Worm (Caenorhabditis elegans): ENCODE data around the gene hhat-2.

The hhat-2 gene

DNA sequence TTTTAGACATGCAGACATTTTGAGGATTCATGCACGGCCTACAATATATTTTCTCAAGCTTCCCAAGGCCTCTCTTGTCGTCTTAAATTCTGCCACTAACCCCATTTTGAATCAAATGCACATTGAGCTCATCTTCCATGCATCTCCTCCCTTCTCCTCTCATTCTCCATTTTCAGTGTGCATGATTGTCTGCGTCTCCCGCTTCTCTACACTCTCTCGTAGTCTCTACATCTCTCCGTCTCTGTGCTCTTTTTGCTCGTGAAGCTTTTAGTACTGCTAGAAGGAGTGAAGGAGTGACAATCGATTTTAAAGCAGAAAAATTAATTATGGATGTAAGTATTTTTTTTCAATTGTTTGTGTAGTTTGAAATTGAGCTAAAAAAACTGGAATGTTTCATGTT, 8.0 kb upstream of the hhat-2 start, which contains the start of gene Y57G11C.22:
Y57G11C.22 (plus strand) TSS at position 327 of the 400 bp plus-strand sequence.
- TF ChIP-seq unc-86 (tag; optimal IDR thresholded peaks at IDR 0.05) (peak; percentile 63), dpl-1 (GFP tag; optimal IDR thresholded peaks at IDR 0.05) (peak in 1 of 3 experiments; percentile 26), sox-4 (tag; optimal IDR thresholded peaks at IDR 0.05) (peak; percentile 14), pax-3 (tag; optimal IDR thresholded peaks at IDR 0.05) (peak; percentile 5), pqm-1 (tag; optimal IDR thresholded peaks at IDR 0.05) (no peak), dsc-1 (tag; optimal IDR thresholded peaks at IDR 0.05) (peak; percentile 79), ceh-82 (tag; optimal IDR thresholded peaks at IDR 0.05) (peak; percentile 16 to 66 (median 27)), nhr-85 (tag) (no peak), nhr-47 (tag; optimal IDR thresholded peaks at IDR 0.05) (peak; percentile 67), lsy-2 (tag; optimal IDR thresholded peaks at IDR 0.05) (peak; percentile 16 to 43), xbp-1 (tag; optimal IDR thresholded peaks at IDR 0.05) (peak; percentile 36), unc-30 (tag; optimal IDR thresholded peaks at IDR 0.05) (no peak), snu-23 (GFP tag; optimal IDR thresholded peaks at IDR 0.05) (peak; percentile 62), swsn-7 (tag; optimal IDR thresholded peaks at IDR 0.05) (peak; percentile 72), tbx-2 (tag; optimal IDR thresholded peaks at IDR 0.05) (peak; percentile 39), nhr-20 (tag; optimal IDR thresholded peaks at IDR 0.05) (peak; percentile 5), fkh-8 (tag; optimal IDR thresholded peaks at IDR 0.05) (peak; percentile 39), efl-1 (optimal IDR thresholded peaks at IDR 0.05) (peak; percentile 71 to 82), efl-1 (GFP tag; optimal IDR thresholded peaks at IDR 0.05 in 1 of 2) (peak in 1 of 2 experiments; percentile 64), mep-1 (tag; optimal IDR thresholded peaks at IDR 0.05) (peak; percentile 44), isw-1 (GFP tag; IDR thresholded peaks at IDR 0.05) (no peak; the same call in 1 of the 2 replicates), nhr-71 (tag; optimal IDR thresholded peaks at IDR 0.05) (peak; percentile 63), snpc-4 (tag; optimal IDR thresholded peaks at IDR 0.05) (no peak), zag-1 (tag; optimal IDR thresholded peaks at IDR 0.05) (no peak), nhr-19 (GFP tag; conservative IDR thresholded peaks at IDR 0.05) (peak; percentile 29)

DNA sequence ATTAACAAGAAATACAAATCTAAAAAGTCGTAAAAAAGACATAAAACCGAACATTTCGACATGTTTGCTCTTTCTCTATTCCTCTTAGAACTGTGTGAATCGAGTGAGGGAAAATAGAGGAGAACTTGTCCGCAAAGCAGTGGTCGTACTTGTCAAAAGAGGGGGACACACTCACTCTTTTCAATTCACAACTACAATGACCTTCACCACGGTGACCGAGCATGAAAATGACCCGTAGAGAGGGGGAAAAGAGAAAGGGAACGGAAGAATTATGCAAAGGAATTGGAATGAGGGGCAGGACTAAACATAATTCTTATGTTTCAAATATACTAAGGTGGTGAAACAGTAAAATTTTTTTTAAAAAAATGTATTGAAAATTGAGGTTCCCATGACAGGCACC, 4.6 kb upstream of the hhat-2 start:
- TF ChIP-seq mep-1 (tag; optimal IDR thresholded peaks at IDR 0.05) (peak; percentile 34), blmp-1 (tag; optimal IDR thresholded peaks at IDR 0.05) (peak; percentile 65), nhr-85 (tag) (peak; percentile 57), nhr-11 (tag; optimal IDR thresholded peaks at IDR 0.05) (no peak)

DNA sequence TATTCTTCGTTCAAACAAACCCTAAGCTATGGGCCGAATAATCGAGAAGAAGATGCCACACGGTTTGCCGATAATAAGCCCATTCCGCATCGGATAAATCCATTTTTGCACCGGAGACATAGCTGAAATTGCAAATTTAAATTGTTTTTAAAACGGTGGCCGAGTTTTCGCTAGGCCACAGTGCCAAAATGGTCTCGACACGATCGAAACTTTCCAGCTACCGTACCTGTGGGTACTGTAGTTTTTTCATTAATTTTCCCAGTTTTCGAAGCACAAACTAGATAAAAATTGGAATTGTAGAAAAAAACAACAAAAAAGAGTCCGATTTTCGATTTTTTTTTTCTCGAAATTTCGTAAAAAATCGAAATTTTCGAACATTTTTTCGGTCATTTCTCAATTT, 708 bp downstream of the hhat-2 start:
- TF ChIP-seq nhr-11 (tag; optimal IDR thresholded peaks at IDR 0.05), result no peak
- no peak for TF ChIP-seq fkh-8 (tag; optimal IDR thresholded peaks at IDR 0.05)
- TF ChIP-seq swsn-7 (tag; optimal IDR thresholded peaks at IDR 0.05), result no peak
- no peak for TF ChIP-seq isw-1 (GFP tag; IDR thresholded peaks at IDR 0.05)
- no peak for TF ChIP-seq snu-23 (GFP tag; optimal IDR thresholded peaks at IDR 0.05)
- no peak for TF ChIP-seq lin-15B (tag; optimal IDR thresholded peaks at IDR 0.05)
- no peak for TF ChIP-seq ztf-11 (tag; optimal IDR thresholded peaks at IDR 0.05)
- TF ChIP-seq lin-13 (GFP tag; optimal IDR thresholded peaks at IDR 0.05), result no peak
- TF ChIP-seq egl-27 (tag; optimal IDR thresholded peaks at IDR 0.05), result no peak
- no peak for TF ChIP-seq dsc-1 (tag; optimal IDR thresholded peaks at IDR 0.05)
- no peak for TF ChIP-seq unc-62 (GFP tag; optimal IDR thresholded peaks at IDR 0.05)
- no peak for TF ChIP-seq ztf-4 (tag; optimal IDR thresholded peaks at IDR 0.05)
- no peak for TF ChIP-seq sup-37 (GFP tag; optimal IDR thresholded peaks at IDR 0.05)
- no peak for TF ChIP-seq mep-1 (tag; optimal IDR thresholded peaks at IDR 0.05)
- no peak for TF ChIP-seq C04F5.9 (tag; optimal IDR thresholded peaks at IDR 0.05)
- TF ChIP-seq zag-1 (tag; optimal IDR thresholded peaks at IDR 0.05), result no peak
- no peak for TF ChIP-seq mdl-1 (tag; optimal IDR thresholded peaks at IDR 0.05)

DNA sequence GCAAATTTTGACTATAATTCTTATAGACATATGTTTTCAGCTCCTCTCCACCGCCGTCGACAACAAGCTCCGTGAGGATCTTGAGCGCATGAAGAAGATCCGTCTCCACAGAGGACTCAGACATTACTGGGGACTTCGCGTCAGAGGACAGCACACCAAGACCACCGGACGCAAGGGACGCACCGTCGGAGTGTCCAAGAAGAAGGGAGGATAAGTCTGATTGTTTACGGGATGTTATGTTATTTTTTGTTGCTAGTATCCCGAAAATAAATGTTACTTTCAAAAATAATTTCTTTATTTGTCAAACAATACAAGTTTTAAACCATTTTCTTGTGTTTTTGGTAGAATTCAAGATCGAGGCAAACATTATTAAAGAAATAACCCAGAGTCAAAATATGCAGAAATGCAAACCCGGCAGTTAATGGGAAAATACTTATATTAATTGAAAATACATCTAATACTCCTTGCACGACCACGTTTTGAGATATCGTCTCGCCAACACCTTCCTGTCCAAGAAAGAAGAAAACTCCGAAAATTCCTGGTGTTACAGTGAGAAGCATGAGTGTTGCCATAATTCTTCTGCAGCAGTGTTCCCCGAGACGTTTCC, 2.7 kb downstream of the hhat-2 start:
- TF ChIP-seq nhr-85 (tag) (peak; percentile 31), hlh-17 (GFP tag; optimal IDR thresholded peaks at IDR 0.05; ENCODE audit: borderline replicate concordance) (no peak)
